Fruit fly (Drosophila melanogaster): ENCODE results near the gene Tsp39D.

DNA sequence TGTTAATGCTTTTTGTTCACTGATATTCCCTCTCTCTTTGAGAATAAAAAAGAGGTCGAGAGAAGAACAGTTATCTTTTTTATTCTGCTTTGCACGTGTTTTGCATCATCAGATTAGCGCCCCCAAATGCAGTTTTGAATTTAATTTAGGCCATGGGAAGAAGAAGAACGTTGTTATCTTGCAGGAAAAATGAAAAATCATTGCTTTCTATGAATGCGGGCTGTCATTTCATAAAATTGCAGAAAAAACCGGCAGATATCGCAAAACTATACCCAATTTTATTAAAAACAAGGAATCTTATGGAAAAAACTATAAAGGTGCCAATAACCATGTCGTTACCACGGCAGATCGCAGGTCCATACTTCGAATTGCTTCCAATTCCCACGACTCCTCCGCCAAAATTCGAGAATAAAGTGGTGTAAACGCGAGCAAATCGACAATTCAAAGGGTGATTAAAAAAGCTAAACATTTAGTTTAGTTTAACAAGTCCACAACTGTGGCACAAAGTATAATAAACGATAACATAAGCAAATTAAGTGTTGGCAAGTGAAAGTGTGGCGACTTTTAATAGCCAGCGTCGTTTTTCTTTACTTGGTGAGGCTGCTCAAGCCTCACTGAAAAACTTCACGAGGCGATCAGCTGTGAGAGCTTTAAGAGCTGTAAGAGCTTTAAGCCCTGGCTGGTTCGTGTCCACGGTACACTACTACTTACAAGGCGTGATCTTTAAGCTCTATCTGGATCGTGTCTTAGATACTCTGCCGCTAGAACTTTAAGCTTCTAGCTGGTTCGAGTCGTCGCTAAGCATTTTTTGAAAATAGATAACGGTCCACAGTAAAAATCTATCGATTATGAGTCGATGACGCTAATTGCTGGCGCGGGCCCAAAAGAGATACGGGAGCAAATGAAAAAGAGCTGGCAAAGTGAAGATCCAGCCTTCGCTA, 52.6 kb downstream of the Tsp39D start:
- no peak for TF ChIP-seq CG12605 (GFP tag; IDR thresholded peaks at IDR 0.05)
- TF ChIP-seq EcR (GFP tag; optimal IDR thresholded peaks at IDR 0.05), result no peak
- TF ChIP-seq fd96Ca (GFP tag; IDR thresholded peaks at IDR 0.05), result no peak
- TF ChIP-seq CG13204 (GFP tag; optimal IDR thresholded peaks at IDR 0.05), result no peak
- no peak for TF ChIP-seq CG15710 (tag; optimal IDR thresholded peaks at IDR 0.05)
- TF ChIP-seq CG8159 (tag; optimal IDR thresholded peaks at IDR 0.05), result no peak
- no peak for TF ChIP-seq CG14655 (GFP tag; optimal IDR thresholded peaks at IDR 0.05)
- TF ChIP-seq CG32121 (GFP tag; IDR thresholded peaks at IDR 0.05), result no peak
- no peak for TF ChIP-seq Ets98B (GFP tag; IDR thresholded peaks at IDR 0.05)
